Worm (Caenorhabditis elegans): ENCODE data around the gene cpg-7.

ce11 chrII:14104470-14104869 is 4.6 kb downstream of the cpg-7 start, which contains the start of gene gur-4:
- TF ChIP-seq nhr-6 (tag; optimal IDR thresholded peaks at IDR 0.05): no peak
- no peak for TF ChIP-seq pha-4 (GFP tag; IDR thresholded peaks at IDR 0.05)
- TF ChIP-seq pha-4 (tag; optimal IDR thresholded peaks at IDR 0.05): no peak
- no peak for TF ChIP-seq aly-2 (tag; optimal IDR thresholded peaks at IDR 0.05)
- no peak for TF ChIP-seq daf-12 (tag; optimal IDR thresholded peaks at IDR 0.05)
- no peak for TF ChIP-seq F37D6.2 (tag; optimal IDR thresholded peaks at IDR 0.05)
- TF ChIP-seq ama-1 (optimal IDR thresholded peaks at IDR 0.05): no peak
- TF ChIP-seq zag-1 (tag; optimal IDR thresholded peaks at IDR 0.05): no peak
- no peak for TF ChIP-seq nhr-11 (tag; optimal IDR thresholded peaks at IDR 0.05)

Measured in whole organism, L4 larva.